Worm (Caenorhabditis elegans): ENCODE results near the gene dmsr-12.

Gene dmsr-12

DNA sequence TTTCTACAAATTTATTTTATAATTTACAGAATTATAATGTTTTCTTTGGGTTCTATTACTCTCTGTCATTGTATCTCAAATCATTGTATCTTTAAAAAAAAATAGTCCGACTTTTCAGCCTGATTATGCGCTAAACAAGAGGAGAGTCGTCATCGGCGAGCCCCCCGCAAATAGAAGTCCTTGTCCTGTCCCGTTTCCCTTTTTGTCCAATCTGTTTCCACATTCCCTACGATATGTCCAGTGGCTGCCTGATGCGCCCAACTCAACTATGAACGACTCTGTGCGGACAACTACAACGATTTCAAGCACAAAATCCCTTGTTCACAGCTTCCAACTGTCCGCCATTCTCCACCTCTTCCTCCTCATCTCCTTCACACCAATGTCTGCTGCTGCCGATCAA, 48.2 kb downstream of the dmsr-12 start, which contains the start of gene dbl-1:
dbl-1 (plus strand) TSS at position 119 of the 400 bp plus-strand sequence.
- TF ChIP-seq zfh-2 (GFP tag; conservative IDR thresholded peaks at IDR 0.05): peak; percentile 46; the same call in 1 of the 2 replicates
- 0 out of 2 replicates have a peak, but pooled peaks have one; percentile 35 for TF ChIP-seq lin-26 (GFP tag; IDR thresholded peaks at IDR 0.05)
- peak; percentile 37 for TF ChIP-seq chd-7 (tag; optimal IDR thresholded peaks at IDR 0.05)
- no peak for TF ChIP-seq hlh-26 (GFP tag; conservative IDR thresholded peaks at IDR 0.05)
